Worm (Caenorhabditis elegans): ENCODE measurements around the gene T28A11.17.

The T28A11.17 gene

DNA sequence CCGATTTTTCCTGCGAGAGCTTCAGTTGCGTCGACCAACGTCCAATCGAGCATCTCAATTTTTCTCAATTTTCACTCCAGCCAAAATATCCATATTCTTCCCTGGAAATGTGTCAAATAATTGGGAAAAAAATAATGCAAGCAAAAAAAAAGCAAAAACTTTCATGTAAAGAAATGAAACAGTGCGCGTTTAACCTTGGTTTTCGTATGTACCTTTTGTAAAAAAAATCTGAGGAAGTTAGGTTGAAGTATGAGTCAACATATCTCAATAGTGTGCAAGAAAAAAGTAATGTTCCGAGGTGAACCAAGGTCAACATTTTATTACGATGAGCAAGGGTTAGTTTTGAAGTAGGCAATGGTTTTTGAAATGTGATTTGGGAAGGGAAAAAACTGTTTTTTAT, 15.9 kb downstream of the T28A11.17 start, which contains the start of gene T28A11.13:
Gene T28A11.13, minus strand, starts transcription at position 101 of the 400 bp plus-strand sequence.
- no peak for TF ChIP-seq him-1 (tag; optimal IDR thresholded peaks at IDR 0.05)
- TF ChIP-seq rec-8 (tag; optimal IDR thresholded peaks at IDR 0.05): no peak
- TF ChIP-seq F23B12.7 (tag; optimal IDR thresholded peaks at IDR 0.05; ENCODE audit: insufficient read depth): no peak
- no peak for TF ChIP-seq Y79H2A.3 (GFP tag; conservative IDR thresholded peaks at IDR 0.05)

DNA sequence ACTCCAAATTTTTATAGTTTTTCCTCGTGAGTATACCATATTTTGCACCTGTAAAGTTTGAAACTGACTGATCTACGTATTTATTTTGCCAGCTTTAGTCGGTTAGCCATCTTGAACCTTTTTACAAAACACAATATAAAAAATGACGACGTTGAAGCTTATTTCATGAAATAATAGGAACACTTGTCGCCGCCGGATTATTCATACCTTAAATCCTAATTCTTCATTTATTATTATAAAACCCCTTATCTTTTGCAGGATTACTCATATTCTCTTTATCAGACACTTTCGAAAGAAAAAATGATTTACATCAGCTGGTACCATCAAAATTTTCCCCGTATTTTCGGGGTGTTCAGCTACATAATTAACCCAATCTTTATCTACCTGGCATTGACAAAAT, 18.6 kb downstream of the T28A11.17 start, which contains the start of gene srj-8:
Gene srj-8, plus strand, starts transcription at position 301 of the 400 bp plus-strand sequence.
- TF ChIP-seq egrh-3 (GFP tag; IDR thresholded peaks at IDR 0.05) (no peak), aptf-3 (GFP tag; IDR thresholded peaks at IDR 0.05) (no peak), hmg-1.2 (GFP tag; IDR thresholded peaks at IDR 0.05) (no peak), unc-130 (GFP tag; optimal IDR thresholded peaks at IDR 0.05) (no peak), sea-2 (GFP tag; IDR thresholded peaks at IDR 0.05) (no peak), attf-5 (GFP tag; optimal IDR thresholded peaks at IDR 0.05) (no peak), F57C9.4 (tag; optimal IDR thresholded peaks at IDR 0.05) (no peak), fkh-3 (tag; optimal IDR thresholded peaks at IDR 0.05) (no peak), ztf-6 (GFP tag; IDR thresholded peaks at IDR 0.05) (no peak), ztf-28 (GFP tag; IDR thresholded peaks at IDR 0.05) (no peak)

ce11 chrV:3244703-3245102, 21.4 kb downstream of the T28A11.17 start, which contains the start of gene srj-7:
Gene srj-7 (plus strand): TSS chrV:3245003.
- TF ChIP-seq die-1 (tag; optimal IDR thresholded peaks at IDR 0.05) (no peak), tlf-1 (GFP tag; optimal IDR thresholded peaks at IDR 0.05) (no peak), F39B2.1 (GFP tag; IDR thresholded peaks at IDR 0.05) (no peak), let-526 (GFP tag; IDR thresholded peaks at IDR 0.05) (no peak), attf-3 (GFP tag; conservative IDR thresholded peaks at IDR 0.05) (no peak), snpc-3.4 (tag; optimal IDR thresholded peaks at IDR 0.05) (no peak), mxl-1 (tag; optimal IDR thresholded peaks at IDR 0.05) (no peak), F49E8.2 (tag; optimal IDR thresholded peaks at IDR 0.05; ENCODE audit: insufficient read depth) (no peak), D2030.7 (GFP tag; IDR thresholded peaks at IDR 0.05) (no peak)

DNA sequence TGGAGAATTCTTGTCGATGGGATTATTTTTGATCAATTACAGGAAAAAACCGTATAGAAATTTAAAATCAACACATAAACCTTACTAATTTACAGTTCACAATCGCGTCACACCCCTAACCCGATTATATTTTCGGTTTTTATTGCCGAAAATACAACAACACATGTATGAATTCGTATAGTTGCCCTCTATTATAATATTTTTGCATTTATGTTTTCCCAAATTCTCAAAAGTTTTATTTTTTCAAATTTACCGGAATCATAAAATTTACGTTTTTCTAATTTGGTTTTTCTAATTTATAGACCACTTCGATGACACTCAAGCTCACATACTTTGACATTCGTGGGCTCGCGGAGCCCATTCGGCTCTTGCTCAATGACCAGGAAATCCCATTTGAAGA, 23.1 kb downstream of the T28A11.17 start, which contains the start of gene gst-23:
Gene gst-23, plus strand, starts transcription at position 301 of the 400 bp plus-strand sequence.
- TF ChIP-seq F23B12.7 (tag; optimal IDR thresholded peaks at IDR 0.05; ENCODE audit: insufficient read depth) (no peak), ama-1 (optimal IDR thresholded peaks at IDR 0.05) (no peak), ama-1 (GFP tag; optimal IDR thresholded peaks at IDR 0.05) (no peak), rec-8 (tag; optimal IDR thresholded peaks at IDR 0.05) (no peak), sea-2 (GFP tag; IDR thresholded peaks at IDR 0.05) (no peak), ZK185.1 (tag; optimal IDR thresholded peaks at IDR 0.05; ENCODE audit: poor library complexity, severe bottlenecking) (no peak)

DNA sequence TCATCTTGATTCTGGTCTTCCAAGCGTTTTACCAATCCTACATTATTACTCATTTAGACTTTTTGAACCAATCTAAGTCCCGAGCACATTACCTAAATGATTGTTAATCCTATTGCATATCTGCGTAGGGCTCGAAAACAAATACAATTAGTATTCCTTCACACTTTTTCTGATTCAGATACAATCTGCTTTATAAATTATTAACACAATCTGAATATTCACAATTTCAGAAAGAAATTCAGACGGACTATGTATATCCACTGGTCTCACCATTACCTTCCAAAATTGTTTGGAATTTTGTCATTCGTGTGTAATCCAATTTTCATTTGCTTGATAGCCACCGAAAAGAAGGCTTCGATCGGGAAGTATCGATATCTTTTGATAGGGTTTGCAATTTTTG, 24.9 kb downstream of the T28A11.17 start, which contains the start of gene srj-11:
Gene srj-11, plus strand, starts transcription at position 250 of the 400 bp plus-strand sequence.
- TF ChIP-seq gei-17 (GFP tag; optimal IDR thresholded peaks at IDR 0.05) (no peak), attf-6 (GFP tag; IDR thresholded peaks at IDR 0.05) (no peak), tbp1 (GFP tag; optimal IDR thresholded peaks at IDR 0.05) (no peak), ceh-40 (GFP tag; IDR thresholded peaks at IDR 0.05) (no peak), egl-44 (GFP tag; IDR thresholded peaks at IDR 0.05) (no peak), D2030.7 (GFP tag; IDR thresholded peaks at IDR 0.05) (no peak), F37B4.10 (GFP tag; IDR thresholded peaks at IDR 0.05) (no peak), aptf-2 (GFP tag; conservative IDR thresholded peaks at IDR 0.05) (no peak), let-526 (GFP tag; IDR thresholded peaks at IDR 0.05) (no peak), madf-8 (GFP tag; conservative IDR thresholded peaks at IDR 0.05) (no peak), rcor-1 (GFP tag; IDR thresholded peaks at IDR 0.05) (no peak), F23B12.7 (tag; optimal IDR thresholded peaks at IDR 0.05; ENCODE audit: insufficient read depth) (no peak), attf-5 (GFP tag; optimal IDR thresholded peaks at IDR 0.05) (no peak), lin-40 (tag; optimal IDR thresholded peaks at IDR 0.05) (no peak), ztf-18 (tag; optimal IDR thresholded peaks at IDR 0.05) (no peak), nfyb-1 (GFP tag; IDR thresholded peaks at IDR 0.05) (no peak)
